Worm (Caenorhabditis elegans): ENCODE measurements around the gene kin-16.

The kin-16 gene

ce11 chrII:9416381-9417276 is 19.3 kb downstream of the kin-16 start, which contains the start of the genes gss-1 and chch-3 (continued):
- TF ChIP-seq nhr-237 (tag; optimal IDR thresholded peaks at IDR 0.05), result no peak
- no peak for TF ChIP-seq mbf-1 (tag; optimal IDR thresholded peaks at IDR 0.05)
- no peak for TF ChIP-seq ZK546.5 (tag; optimal IDR thresholded peaks at IDR 0.05)
- no peak for TF ChIP-seq elt-3 (tag; optimal IDR thresholded peaks at IDR 0.05)
- TF ChIP-seq snpc-4 (tag; optimal IDR thresholded peaks at IDR 0.05), result peak; percentile 14
- TF ChIP-seq crh-2 (tag; optimal IDR thresholded peaks at IDR 0.05), result peak; percentile 58
- TF ChIP-seq F13H6.1 (tag; optimal IDR thresholded peaks at IDR 0.05), result peak; percentile 24
- peak; percentile 43 for TF ChIP-seq lin-13 (GFP tag; optimal IDR thresholded peaks at IDR 0.05)

- TF ChIP-seq mab-5 (tag; optimal IDR thresholded peaks at IDR 0.05), result no peak
- no peak for TF ChIP-seq lin-13 (GFP tag; optimal IDR thresholded peaks at IDR 0.05)
- TF ChIP-seq fos-1 (tag; optimal IDR thresholded peaks at IDR 0.05), result peak; percentile 94
- peak; percentile 7 for TF ChIP-seq gmeb-1 (tag; optimal IDR thresholded peaks at IDR 0.05)
- no peak for TF ChIP-seq sem-4 (tag; optimal IDR thresholded peaks at IDR 0.05)
- no peak for TF ChIP-seq elt-1 (tag; optimal IDR thresholded peaks at IDR 0.05)
- TF ChIP-seq ztf-1 (GFP tag; conservative IDR thresholded peaks at IDR 0.05), result no peak
- TF ChIP-seq nhr-25 (tag; optimal IDR thresholded peaks at IDR 0.05), result no peak
- TF ChIP-seq peb-1 (tag; optimal IDR thresholded peaks at IDR 0.05), result no peak
- peak; percentile 18 for TF ChIP-seq sma-9 (GFP tag; optimal IDR thresholded peaks at IDR 0.05)
- TF ChIP-seq sma-9 (tag; optimal IDR thresholded peaks at IDR 0.05), result no peak
- TF ChIP-seq aly-2 (tag; optimal IDR thresholded peaks at IDR 0.05), result no peak
Measured at ce11 chrII:9412086-9412608, 23.8 kb downstream of the kin-16 start, which contains the start of gene arrd-3. Gene arrd-3, plus strand, starts transcription at chrII:9412558.

- no peak for TF ChIP-seq egl-27 (tag; optimal IDR thresholded peaks at IDR 0.05)
- no peak for TF ChIP-seq nhr-23 (tag; optimal IDR thresholded peaks at IDR 0.05)
- no peak for TF ChIP-seq mdl-1 (tag; optimal IDR thresholded peaks at IDR 0.05)
- TF ChIP-seq nhr-6 (tag; optimal IDR thresholded peaks at IDR 0.05), result no peak
- TF ChIP-seq nhr-25 (tag; optimal IDR thresholded peaks at IDR 0.05), result no peak
- no peak for TF ChIP-seq alr-1 (tag; optimal IDR thresholded peaks at IDR 0.05)
- no peak for TF ChIP-seq nhr-21 (tag; optimal IDR thresholded peaks at IDR 0.05)
- no peak for TF ChIP-seq unc-62 (GFP tag; optimal IDR thresholded peaks at IDR 0.05)
- TF ChIP-seq lin-39 (tag; optimal IDR thresholded peaks at IDR 0.05), result no peak
- no peak for TF ChIP-seq ztf-4 (tag; optimal IDR thresholded peaks at IDR 0.05)
- TF ChIP-seq mab-5 (tag; optimal IDR thresholded peaks at IDR 0.05), result no peak
- no peak for TF ChIP-seq zag-1 (tag; optimal IDR thresholded peaks at IDR 0.05)
- TF ChIP-seq elt-3 (tag; optimal IDR thresholded peaks at IDR 0.05), result no peak
- TF ChIP-seq ZK546.5 (tag; optimal IDR thresholded peaks at IDR 0.05), result no peak
- no peak for TF ChIP-seq ama-1 (optimal IDR thresholded peaks at IDR 0.05)
- no peak for TF ChIP-seq nhr-12 (tag; optimal IDR thresholded peaks at IDR 0.05)
- TF ChIP-seq nhr-237 (tag; optimal IDR thresholded peaks at IDR 0.05), result no peak
Measured at ce11 chrII:9411497-9411896, 24.4 kb downstream of the kin-16 start, which contains the start of gene M176.9. Gene M176.9, minus strand, starts transcription at chrII:9411597.

- TF ChIP-seq lsy-2 (tag; optimal IDR thresholded peaks at IDR 0.05), result no peak
- no peak for TF ChIP-seq aly-2 (tag; optimal IDR thresholded peaks at IDR 0.05)
Measured at ce11 chrII:9407469-9407868, 28.4 kb downstream of the kin-16 start, which contains the start of gene arrd-2. Gene arrd-2, plus strand, starts transcription at chrII:9407769.

- TF ChIP-seq blmp-1 (tag; optimal IDR thresholded peaks at IDR 0.05; ENCODE audit: insufficient read depth), result no peak
- no peak for TF ChIP-seq nhr-10 (tag; optimal IDR thresholded peaks at IDR 0.05)
- TF ChIP-seq zag-1 (tag; optimal IDR thresholded peaks at IDR 0.05), result no peak
- no peak for TF ChIP-seq elt-1 (tag; optimal IDR thresholded peaks at IDR 0.05)
- no peak for TF ChIP-seq lin-13 (GFP tag; optimal IDR thresholded peaks at IDR 0.05)
- no peak for TF ChIP-seq lsy-2 (tag; optimal IDR thresholded peaks at IDR 0.05)
- no peak for TF ChIP-seq snpc-4 (tag; optimal IDR thresholded peaks at IDR 0.05)
- no peak for TF ChIP-seq lin-11 (tag; optimal IDR thresholded peaks at IDR 0.05)
- no peak for TF ChIP-seq unc-55 (GFP tag; optimal IDR thresholded peaks at IDR 0.05)
- TF ChIP-seq aly-2 (tag; optimal IDR thresholded peaks at IDR 0.05), result no peak
- no peak for TF ChIP-seq nhr-129 (tag; optimal IDR thresholded peaks at IDR 0.05)
- TF ChIP-seq nhr-25 (tag; optimal IDR thresholded peaks at IDR 0.05), result no peak
- TF ChIP-seq mbf-1 (tag; optimal IDR thresholded peaks at IDR 0.05), result no peak
Measured at ce11 chrII:9407020-9407419, 28.9 kb downstream of the kin-16 start, which contains the start of gene mpz-6. Gene mpz-6, minus strand, starts transcription at chrII:9407120.
